Fruit fly (Drosophila melanogaster) whole organism, prepupa: Measurements from ENCODE around the gene mth.

Source experiments
- CG10631 ChIP-seq: fragments of 200-800 bp; sonication (Bioruptor generic); optimal IDR thresholded peaks from 2 replicates; lab custom pipeline; 2016; ENCODE audit warnings: missing biosample characterization, missing genetic modification characterization
- CG10669 ChIP-seq: fragments of 200-800 bp; sonication (Bioruptor generic); optimal IDR thresholded peaks from 3 replicates; lab custom pipeline; 2018; ENCODE audit warnings: missing biosample characterization, mild to moderate bottlenecking, missing genetic modification characterization, moderate library complexity
- CG11762 ChIP-seq: fragments of 200-800 bp; sonication (Bioruptor generic); optimal IDR thresholded peaks from 3 replicates; lab custom pipeline; 2016; ENCODE audit warnings: missing biosample characterization, missing genetic modification characterization; ENCODE audit not compliant: insufficient read depth
- CG11902 ChIP-seq: fragments of 200-800 bp; sonication (Bioruptor generic); optimal IDR thresholded peaks from 3 replicates; lab custom pipeline; 2016; ENCODE audit warnings: missing biosample characterization, missing genetic modification characterization
- CG1621 ChIP-seq: fragments of 200-800 bp; sonication (Bioruptor generic); optimal IDR thresholded peaks from 3 replicates; lab custom pipeline; 2018; ENCODE audit warnings: missing biosample characterization, mild to moderate bottlenecking, missing genetic modification characterization
- CG16779 ChIP-seq: fragments of 200-800 bp; sonication (Bioruptor generic); optimal IDR thresholded peaks from 3 replicates; lab custom pipeline; 2017; ENCODE audit warnings: missing biosample characterization, mild to moderate bottlenecking, missing genetic modification characterization
- CG3032 ChIP-seq: fragments of 200-800 bp; optimal IDR thresholded peaks from 2 replicates; lab custom pipeline; 2019; ENCODE audit warnings: missing biosample characterization, mild to moderate bottlenecking, missing genetic modification characterization, moderate library complexity
- CG34406 ChIP-seq: fragments of 200-800 bp; sonication (Bioruptor generic); optimal IDR thresholded peaks from 3 replicates; lab custom pipeline; 2016; ENCODE audit warnings: missing biosample characterization, missing genetic modification characterization
- CG4318 ChIP-seq: fragments of 200-800 bp; sonication (Bioruptor generic); optimal IDR thresholded peaks from 3 replicates; lab custom pipeline; 2017; ENCODE audit warnings: missing biosample characterization, mild to moderate bottlenecking, missing genetic modification characterization
- CG6163 ChIP-seq: fragments of 200-800 bp; sonication (Bioruptor generic); IDR thresholded peaks from 3 replicates; pipeline ENCODE4 v1.3.6; 2022; ENCODE audit warnings: missing biosample characterization, missing genetic modification characterization
- CG6276 ChIP-seq: fragments of 200-800 bp; sonication (Bioruptor generic); optimal IDR thresholded peaks from 2 replicates; lab custom pipeline; 2017; ENCODE audit warnings: missing biosample characterization, mild to moderate bottlenecking, missing genetic modification characterization
- CG6792 ChIP-seq: fragments of 200-800 bp; sonication (Bioruptor generic); optimal IDR thresholded peaks from 3 replicates; lab custom pipeline; 2016; ENCODE audit warnings: missing biosample characterization, missing genetic modification characterization
- CG6808 ChIP-seq: fragments of 200-800 bp; sonication (Bioruptor generic); optimal IDR thresholded peaks from 3 replicates; lab custom pipeline; 2017; ENCODE audit warnings: missing biosample characterization, missing genetic modification characterization, mild to moderate bottlenecking, moderate library complexity, missing genetic modification reagents
- CG6854 ChIP-seq: fragments of 200-800 bp; sonication (Bioruptor generic); optimal IDR thresholded peaks from 2 replicates; lab custom pipeline; 2017; ENCODE audit warnings: missing biosample characterization, mild to moderate bottlenecking, missing genetic modification characterization
- CG8119 ChIP-seq: fragments of 200-800 bp; sonication (Bioruptor generic); IDR thresholded peaks from 3 replicates; pipeline ENCODE4 v1.3.6; 2022; ENCODE audit warnings: missing biosample characterization, missing genetic modification characterization
- CG8319 ChIP-seq: fragments of 200-800 bp; sonication (Bioruptor generic); optimal IDR thresholded peaks from 3 replicates; lab custom pipeline; 2016; ENCODE audit warnings: missing biosample characterization, missing genetic modification characterization
- CG8632 ChIP-seq: fragments of 200-800 bp; sonication (Bioruptor generic); optimal IDR thresholded peaks from 3 replicates; lab custom pipeline; 2016; ENCODE audit warnings: missing biosample characterization, missing genetic modification characterization
- CG9139 ChIP-seq: fragments of 200-800 bp; sonication (Bioruptor generic); optimal IDR thresholded peaks from 3 replicates; lab custom pipeline; 2017; ENCODE audit warnings: missing biosample characterization, mild to moderate bottlenecking, missing genetic modification characterization
- Eip75B ChIP-seq: fragments of 200-800 bp; sonication (Bioruptor generic); optimal IDR thresholded peaks from 3 replicates; lab custom pipeline; 2016; ENCODE audit warnings: missing biosample characterization, missing genetic modification characterization
- Eip93F ChIP-seq: fragments of 200-800 bp; sonication (Bioruptor generic); optimal IDR thresholded peaks from 2 replicates; lab custom pipeline; 2016; ENCODE audit warnings: missing biosample characterization, mild to moderate bottlenecking, missing genetic modification characterization
- Ets21C ChIP-seq: fragments of 200-800 bp; sonication (Bioruptor generic); optimal IDR thresholded peaks from 3 replicates; lab custom pipeline; 2016; ENCODE audit warnings: missing biosample characterization, missing genetic modification characterization
- Ets96B ChIP-seq: fragments of 200-800 bp; optimal IDR thresholded peaks from 2 replicates; lab custom pipeline; 2019; ENCODE audit warnings: missing biosample characterization, mild to moderate bottlenecking, missing genetic modification characterization, moderate library complexity
- Hr38 ChIP-seq: sonication (Bioruptor generic); optimal IDR thresholded peaks from 2 replicates; lab custom pipeline; 2016; ENCODE audit warnings: missing biosample characterization, missing genetic modification characterization
- Hr39 ChIP-seq: fragments of 200-800 bp; sonication (Bioruptor generic); optimal IDR thresholded peaks from 2 replicates; lab custom pipeline; 2016; ENCODE audit warnings: missing biosample characterization, missing genetic modification characterization
- Hr4 ChIP-seq: fragments of 200-800 bp; sonication (Bioruptor generic); optimal IDR thresholded peaks from 3 replicates; lab custom pipeline; 2016; ENCODE audit warnings: missing biosample characterization, missing genetic modification characterization
- Lpt ChIP-seq: fragments of 200-800 bp; sonication (Bioruptor generic); optimal IDR thresholded peaks from 3 replicates; lab custom pipeline; 2016; ENCODE audit warnings: missing biosample characterization, missing genetic modification characterization
- Met ChIP-seq: fragments of 200-800 bp; sonication (Bioruptor generic); optimal IDR thresholded peaks from 3 replicates; lab custom pipeline; 2016; ENCODE audit warnings: missing biosample characterization, missing genetic modification characterization
- Smox ChIP-seq: fragments of 200-800 bp; sonication (Bioruptor generic); optimal IDR thresholded peaks from 3 replicates; lab custom pipeline; 2016; ENCODE audit warnings: missing biosample characterization, missing genetic modification characterization
- Sox102F ChIP-seq: fragments of 200-800 bp; sonication (Bioruptor generic); optimal IDR thresholded peaks from 2 replicates; lab custom pipeline; 2016; ENCODE audit warnings: missing biosample characterization, mild to moderate bottlenecking, missing genetic modification characterization
- Sox14 ChIP-seq: fragments of 200-800 bp; sonication (Bioruptor generic); optimal IDR thresholded peaks from 3 replicates; lab custom pipeline; 2016; ENCODE audit warnings: missing biosample characterization, missing genetic modification characterization
- achi ChIP-seq: fragments of 200-800 bp; sonication (Bioruptor generic); optimal IDR thresholded peaks from 3 replicates; lab custom pipeline; 2016; ENCODE audit warnings: missing biosample characterization, missing genetic modification characterization
- acj6 ChIP-seq: fragments of 200-800 bp; sonication (Bioruptor generic); optimal IDR thresholded peaks from 3 replicates; lab custom pipeline; 2016; ENCODE audit warnings: missing biosample characterization, missing genetic modification characterization
- cyc ChIP-seq: fragments of 200-800 bp; sonication (Bioruptor generic); optimal IDR thresholded peaks from 3 replicates; lab custom pipeline; 2016; ENCODE audit warnings: missing biosample characterization, missing genetic modification characterization
- dac ChIP-seq: fragments of 200-800 bp; sonication (Bioruptor generic); optimal IDR thresholded peaks from 2 replicates; lab custom pipeline; 2017; ENCODE audit warnings: missing biosample characterization, mild to moderate bottlenecking, missing genetic modification characterization
- dsx ChIP-seq: fragments of 200-800 bp; optimal IDR thresholded peaks from 3 replicates; lab custom pipeline; 2019; ENCODE audit warnings: missing biosample characterization, mild to moderate bottlenecking, missing genetic modification characterization, moderate library complexity; ENCODE audit not compliant: poor library complexity, severe bottlenecking
- eg ChIP-seq: fragments of 200-800 bp; sonication (Bioruptor generic); IDR thresholded peaks from 3 replicates; pipeline ENCODE4 v1.3.6; 2022; ENCODE audit warnings: missing biosample characterization, missing genetic modification characterization
- esn ChIP-seq: fragments of 200-800 bp; sonication (Bioruptor generic); optimal IDR thresholded peaks from 2 replicates; lab custom pipeline; 2016; ENCODE audit warnings: missing biosample characterization, mild to moderate bottlenecking, missing genetic modification characterization, moderate library complexity
- fd59A ChIP-seq: fragments of 200-800 bp; sonication (Bioruptor generic); optimal IDR thresholded peaks from 2 replicates; lab custom pipeline; 2017; ENCODE audit warnings: missing biosample characterization, mild to moderate bottlenecking, missing genetic modification characterization, missing genetic modification reagents
- fd85E ChIP-seq: fragments of 200-800 bp; sonication (Bioruptor generic); optimal IDR thresholded peaks from 3 replicates; lab custom pipeline; 2016; ENCODE audit warnings: missing biosample characterization, missing genetic modification characterization
- fkh ChIP-seq: fragments of 200-800 bp; sonication (Bioruptor generic); optimal IDR thresholded peaks from 3 replicates; lab custom pipeline; 2017; ENCODE audit warnings: missing biosample characterization, mild to moderate bottlenecking, missing genetic modification characterization, moderate library complexity
- lz ChIP-seq: fragments of 200-800 bp; sonication (Bioruptor generic); optimal IDR thresholded peaks from 3 replicates; lab custom pipeline; 2016; ENCODE audit warnings: missing biosample characterization, missing genetic modification characterization
- net ChIP-seq: fragments of 200-800 bp; sonication (Bioruptor generic); optimal IDR thresholded peaks from 3 replicates; lab custom pipeline; 2016; ENCODE audit warnings: missing biosample characterization, missing genetic modification characterization
- pdm3 ChIP-seq: fragments of 200-800 bp; sonication (Bioruptor generic); optimal IDR thresholded peaks from 3 replicates; lab custom pipeline; 2016; ENCODE audit warnings: missing biosample characterization, missing genetic modification characterization
- salr ChIP-seq, 2 experiments: fragments of 200-800 bp; sonication (Bioruptor generic); optimal IDR thresholded peaks; 3 replicates each; lab custom pipeline; 2016 to 2018; ENCODE audit warnings: missing biosample characterization in 2 of 2, missing genetic modification characterization in 2 of 2, mild to moderate bottlenecking in 1 of 2
- ss ChIP-seq, 2 experiments: fragments of 200-800 bp; sonication (Bioruptor generic); optimal IDR thresholded peaks; 2 replicates in 1 of 2; 3 replicates in 1 of 2; lab custom pipeline; 2017 to 2018; ENCODE audit warnings: mild to moderate bottlenecking in 2 of 2, missing biosample characterization in 2 of 2, missing genetic modification characterization in 2 of 2, moderate library complexity in 1 of 2
- topi ChIP-seq: fragments of 200-800 bp; sonication (Bioruptor generic); optimal IDR thresholded peaks from 3 replicates; lab custom pipeline; 2016; ENCODE audit warnings: missing biosample characterization, missing genetic modification characterization
- vri ChIP-seq: fragments of 200-800 bp; sonication (Bioruptor generic); optimal IDR thresholded peaks from 3 replicates; lab custom pipeline; 2016; ENCODE audit warnings: missing biosample characterization, mild to moderate bottlenecking, missing genetic modification characterization

The mth gene

DNA sequence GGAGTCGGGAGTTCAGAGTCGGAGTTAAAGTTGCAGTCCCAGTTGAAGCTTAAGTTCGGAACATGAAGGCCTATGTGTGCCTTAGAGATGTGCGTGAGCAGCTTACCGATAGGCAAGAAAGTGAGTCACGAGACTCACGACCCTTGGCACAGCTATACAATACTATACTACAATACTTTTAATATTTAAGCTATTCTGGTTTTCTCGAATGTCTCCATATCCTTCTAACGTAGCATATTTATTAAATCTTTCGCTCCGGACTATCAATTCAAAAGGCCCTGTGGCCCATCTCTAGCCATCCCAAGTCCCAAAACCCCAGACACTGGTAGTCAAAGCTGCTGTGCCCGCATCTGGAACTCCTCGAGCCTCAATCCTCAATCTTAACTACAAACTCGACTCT, 43.4 kb upstream of the mth start (continued):
- TF ChIP-seq Smox (GFP tag; lab: Kevin White, UChicago) (no peak), CG16779 (no peak), Lpt (GFP tag; lab: Kevin White, UChicago) (no peak), CG3032 (peak; percentile 22), CG11762 (no peak), CG1621 (tag; lab: Kevin White, UChicago) (no peak), CG6276 (GFP tag; lab: Kevin White, UChicago) (no peak), Met (GFP tag; lab: Kevin White, UChicago) (peak; percentile 2), CG4318 (GFP tag; lab: Kevin White, UChicago) (no peak), dsx (GFP tag; lab: Kevin White, UChicago) (peak; percentile 23), CG8319 (GFP tag; lab: Kevin White, UChicago) (no peak), net (GFP tag; lab: Kevin White, UChicago) (no peak), fd85E (GFP tag; lab: Kevin White, UChicago) (no peak)

DNA sequence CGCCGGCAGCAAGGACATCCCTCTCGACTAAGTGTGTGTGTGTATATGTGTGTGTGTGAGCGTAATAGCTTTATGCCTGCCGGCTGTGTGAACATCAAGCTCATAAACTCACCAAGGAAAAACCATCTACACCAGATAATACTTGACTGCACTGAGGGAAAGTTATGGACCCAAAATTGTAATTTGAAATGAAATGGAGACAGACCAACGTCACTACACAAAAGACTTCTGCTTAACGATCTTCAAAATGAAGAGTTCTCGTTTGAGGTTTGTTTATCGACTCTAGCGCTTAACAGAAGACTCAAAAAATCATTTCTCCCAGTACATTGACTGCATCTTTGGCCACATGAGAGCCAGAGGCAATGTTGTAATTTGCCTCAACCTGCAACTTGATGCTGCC, 41.3 kb upstream of the mth start:
- TF ChIP-seq CG10631 (GFP tag; lab: Kevin White, UChicago) (peak; percentile 51), cyc (GFP tag; lab: Kevin White, UChicago) (peak; percentile 70), Lpt (GFP tag; lab: Kevin White, UChicago) (no peak), topi (GFP tag; lab: Kevin White, UChicago) (peak; percentile 73), CG8119 (GFP tag; lab: Robert Waterston, UW) (no peak), pdm3 (peak; percentile 55), CG34406 (peak; percentile 35), CG6163 (GFP tag; lab: Robert Waterston, UW) (peak; percentile 65; the same call in 2 of the 3 replicates), fd85E (GFP tag; lab: Kevin White, UChicago) (peak; percentile 1), CG6808 (GFP tag; lab: Kevin White, UChicago) (peak; percentile 26), CG8319 (GFP tag; lab: Kevin White, UChicago) (peak; percentile 10), Sox14 (GFP tag; lab: Kevin White, UChicago) (peak; percentile 59), CG6276 (GFP tag; lab: Kevin White, UChicago) (no peak), vri (GFP tag; lab: Kevin White, UChicago) (peak; percentile 51), CG6792 (GFP tag; lab: Kevin White, UChicago) (peak; percentile 50), Hr38 (GFP tag; lab: Kevin White, UChicago) (no peak), salr (GFP tag; optimal IDR thresholded peaks at IDR 0.05; lab: Kevin White, UChicago) (peak; percentile 24 to 48), Ets21C (GFP tag; lab: Kevin White, UChicago) (peak; percentile 40), Smox (GFP tag; lab: Kevin White, UChicago) (peak; percentile 67), Ets96B (tag; lab: Kevin White, UChicago) (peak; percentile 57), CG9139 (GFP tag; lab: Kevin White, UChicago) (no peak), CG3032 (peak; percentile 29), Eip93F (peak; percentile 1), dsx (GFP tag; lab: Kevin White, UChicago) (peak; percentile 30), eg (GFP tag; lab: Robert Waterston, UW) (0 out of 3 replicates have a peak, but pooled peaks have one; percentile 13), fd59A (GFP tag; lab: Kevin White, UChicago) (peak; percentile 13), net (GFP tag; lab: Kevin White, UChicago) (peak; percentile 40), acj6 (GFP tag; lab: Kevin White, UChicago) (peak; percentile 61), Hr4 (GFP tag; lab: Kevin White, UChicago) (peak; percentile 3), lz (peak; percentile 66), CG11902 (GFP tag; lab: Kevin White, UChicago) (peak; percentile 36), achi (GFP tag; lab: Kevin White, UChicago) (peak; percentile 57), CG4318 (GFP tag; lab: Kevin White, UChicago) (no peak), dac (GFP tag; lab: Kevin White, UChicago) (no peak), Eip75B (GFP tag; lab: Kevin White, UChicago) (peak; percentile 54), CG16779 (no peak), ss (GFP tag; optimal IDR thresholded peaks at IDR 0.05; lab: Kevin White, UChicago) (peak in 1 of 2 experiments; percentile 25), fkh (GFP tag; lab: Kevin White, UChicago) (no peak), CG8632 (GFP tag; lab: Kevin White, UChicago) (peak; percentile 4), Sox102F (GFP tag; lab: Kevin White, UChicago) (peak; percentile 55), Hr39 (peak; percentile 73), CG10669 (GFP tag; lab: Kevin White, UChicago) (peak; percentile 45), CG6854 (GFP tag; lab: Kevin White, UChicago) (no peak), esn (GFP tag; lab: Kevin White, UChicago) (peak; percentile 72), CG1621 (tag; lab: Kevin White, UChicago) (peak; percentile 44)
